Fruit fly (Drosophila melanogaster) S2 (cell line): ENCODE results near the gene dar1.

Source experiments
- CG8478 ChIP-seq: fragments of >200 bp; optimal IDR thresholded peaks from 2 replicates; lab custom pipeline; 2018
- CTCF ChIP-seq, 2 experiments: fragments of >200 bp; optimal IDR thresholded peaks; 2 replicates each; lab custom pipeline; 2018

DNA sequence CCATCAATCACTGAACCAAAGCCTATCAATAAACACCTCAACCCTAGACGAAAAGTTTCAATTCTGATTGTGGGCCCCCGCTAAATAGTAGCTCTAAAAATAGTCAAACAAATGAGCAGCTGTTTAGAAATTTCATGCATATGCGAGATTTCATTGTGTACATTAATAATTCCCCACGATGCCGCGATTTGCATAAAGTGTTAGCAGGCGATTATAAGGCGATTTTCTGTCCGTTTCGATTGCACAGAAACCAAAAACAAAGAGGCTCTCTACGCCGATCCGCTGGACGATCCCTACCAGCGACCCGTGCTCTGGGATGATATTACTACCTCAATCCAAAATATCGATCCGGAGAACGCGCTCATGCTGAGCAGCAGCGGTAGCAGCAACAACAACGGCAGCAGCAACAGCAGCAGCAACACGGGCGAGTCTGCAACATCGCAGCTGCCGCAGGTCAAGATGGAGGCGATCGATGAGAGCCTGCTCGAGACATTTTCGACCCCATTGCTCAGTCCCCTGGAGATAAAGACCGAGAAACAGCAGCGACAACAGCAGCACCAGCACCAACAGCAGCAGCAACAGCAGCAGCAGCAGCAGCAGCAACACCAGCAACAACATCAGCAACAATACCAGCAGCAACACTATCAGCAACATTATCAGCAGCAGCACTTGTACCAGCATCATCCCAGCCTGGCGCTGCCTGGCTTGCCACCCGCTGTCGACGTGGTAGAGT lies 19.6 kb downstream of the dar1 start:
- TF ChIP-seq CG8478 (lab: Kevin White, UChicago), result no peak
- no peak for TF ChIP-seq CTCF (optimal IDR thresholded peaks at IDR 0.05; lab: Kevin White, UChicago)
